Fruit fly (Drosophila melanogaster): ENCODE measurements around the gene Akap200.

The Akap200 gene

DNA sequence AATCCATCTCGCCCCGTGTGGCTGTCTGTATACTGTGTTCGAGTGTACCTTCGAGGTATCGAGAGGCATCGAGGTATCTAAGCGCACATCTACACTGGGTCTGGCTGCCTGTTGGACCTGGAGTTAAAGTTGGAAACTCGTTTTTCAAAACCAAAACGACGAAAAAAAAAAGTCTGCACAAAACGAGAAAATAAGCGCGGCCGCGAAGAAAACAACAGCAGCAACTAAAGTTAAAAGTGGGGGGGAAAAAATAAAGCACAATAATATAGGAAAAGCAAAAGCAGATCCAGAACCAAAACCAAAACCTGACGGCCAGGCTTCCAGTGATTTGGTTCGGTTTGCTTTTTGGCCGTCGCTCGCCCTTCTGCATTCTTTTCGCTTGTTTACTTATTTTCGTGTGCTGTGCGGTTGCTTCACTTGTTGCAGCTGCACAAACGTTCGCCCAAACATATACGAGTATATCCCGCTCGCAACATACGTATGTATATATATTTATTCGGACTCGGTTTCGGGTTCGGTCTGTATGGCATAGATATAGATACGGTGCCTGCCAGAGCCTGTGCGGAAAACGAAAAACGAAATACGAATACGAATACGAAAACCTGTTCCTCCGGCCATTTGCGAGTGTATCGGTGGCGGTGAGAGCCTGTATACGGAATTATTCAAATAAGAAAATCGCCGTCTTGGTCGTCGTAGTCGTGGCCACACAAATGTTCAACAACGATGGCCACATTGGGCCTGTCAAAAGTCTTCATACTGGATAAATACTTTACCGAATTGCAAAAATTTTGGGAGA, 63.6 kb downstream of the Akap200 start (continued):
- peak; percentile 36 for TF ChIP-seq lbe (GFP tag; optimal IDR thresholded peaks at IDR 0.05)
- TF ChIP-seq Elba2 (GFP tag; optimal IDR thresholded peaks at IDR 0.05), result peak; percentile 34
- TF ChIP-seq CG16779 (GFP tag; IDR thresholded peaks at IDR 0.05), result no peak
- TF ChIP-seq Fer1 (GFP tag; optimal IDR thresholded peaks at IDR 0.05), result no peak
- no peak for TF ChIP-seq hkb (optimal IDR thresholded peaks at IDR 0.05)
- TF ChIP-seq hkb (GFP tag; IDR thresholded peaks at IDR 0.05), result no peak
- TF ChIP-seq ac (GFP tag; optimal IDR thresholded peaks at IDR 0.05), result peak; percentile 0
- peak; percentile 72; the same call in 1 of the 3 replicates for TF ChIP-seq CG2199 (GFP tag; IDR thresholded peaks at IDR 0.05)
- TF ChIP-seq CG9727 (GFP tag; optimal IDR thresholded peaks at IDR 0.05), result no peak
- no peak for TF ChIP-seq zf30C (GFP tag; optimal IDR thresholded peaks at IDR 0.05)
- TF ChIP-seq seq (GFP tag; IDR thresholded peaks at IDR 0.05), result no peak
- no peak for TF ChIP-seq CG34224 (GFP tag; IDR thresholded peaks at IDR 0.05; ENCODE audit: partially characterized antibody)
- no peak for TF ChIP-seq CG8944 (GFP tag; optimal IDR thresholded peaks at IDR 0.05)
- peak; percentile 23 for TF ChIP-seq sqz (GFP tag; optimal IDR thresholded peaks at IDR 0.05)
- no peak for TF ChIP-seq bowl (GFP tag; IDR thresholded peaks at IDR 0.05)
- no peak for TF ChIP-seq crol (GFP tag; IDR thresholded peaks at IDR 0.05)
- no peak for TF ChIP-seq ssp (GFP tag; IDR thresholded peaks at IDR 0.05)
- no peak for TF ChIP-seq vnd (GFP tag; IDR thresholded peaks at IDR 0.05; ENCODE audit: partially characterized antibody)
- TF ChIP-seq Deaf1 (tag; optimal IDR thresholded peaks at IDR 0.05), result peak; percentile 60
- TF ChIP-seq nerfin-2 (GFP tag; IDR thresholded peaks at IDR 0.05; ENCODE audit: partially characterized antibody), result no peak
- TF ChIP-seq cas (GFP tag; IDR thresholded peaks at IDR 0.05), result no peak
- TF ChIP-seq CG5180 (GFP tag; optimal IDR thresholded peaks at IDR 0.05), result peak; percentile 3
- TF ChIP-seq CG12236 (GFP tag; optimal IDR thresholded peaks at IDR 0.05), result no peak
- TF ChIP-seq bsh (GFP tag; optimal IDR thresholded peaks at IDR 0.05), result peak in 1 of 2 experiments; percentile 96
- no peak for TF ChIP-seq ftz-f1 (GFP tag; optimal IDR thresholded peaks at IDR 0.05)
- TF ChIP-seq CG30431 (GFP tag; optimal IDR thresholded peaks at IDR 0.05), result no peak

DNA sequence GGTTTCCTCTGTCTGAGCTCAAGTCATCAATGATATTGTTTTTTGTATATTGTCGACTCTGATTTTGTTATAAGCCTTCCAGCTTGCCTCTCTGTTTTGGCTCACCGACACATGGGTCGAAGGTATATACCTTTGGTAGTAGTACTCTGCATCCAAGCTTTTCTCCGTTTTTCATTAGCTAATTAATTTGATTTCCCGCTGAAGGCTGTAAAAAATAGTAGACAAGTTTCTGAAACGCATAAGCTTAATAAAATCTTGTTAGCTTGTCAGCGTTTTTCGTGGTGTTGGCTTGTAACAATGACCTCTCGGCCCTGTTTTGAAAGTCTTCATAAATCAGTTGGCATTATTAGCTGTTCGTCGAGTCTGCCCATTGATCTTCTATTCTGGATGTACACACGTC, 65.3 kb downstream of the Akap200 start:
- TF ChIP-seq Optix (GFP tag; IDR thresholded peaks at IDR 0.05) (no peak), Vsx1 (GFP tag; optimal IDR thresholded peaks at IDR 0.05) (peak; percentile 74), Hr78 (GFP tag; optimal IDR thresholded peaks at IDR 0.05) (peak in 1 of 2 experiments; percentile 36), Awh (GFP tag; IDR thresholded peaks at IDR 0.05) (peak; percentile 42; the same call in 1 of the 2 replicates), mld (GFP tag; IDR thresholded peaks at IDR 0.05; ENCODE audit: partially characterized antibody) (no peak), oc (tag; optimal IDR thresholded peaks at IDR 0.05) (peak; percentile 72)

Data from whole organism, embryonic.